Fruit fly (Drosophila melanogaster) whole organism: ENCODE measurements around the gene Aprt.

ENCODE experiments used
- CG8478 ChIP-seq: fragments of >200 bp; optimal IDR thresholded peaks from 2 replicates; lab custom pipeline; 2018; ENCODE audit warnings: inconsistent platforms
- Dll ChIP-seq: fragments of >200 bp; optimal IDR thresholded peaks from 2 replicates; lab custom pipeline; 2017
- EcR ChIP-seq, 2 experiments: fragments of >200 bp; optimal IDR thresholded peaks; 2 replicates each; lab custom pipeline; 2017; ENCODE audit warnings: missing biosample characterization in 2 of 2, missing genetic modification characterization in 2 of 2, missing genetic modification reagents in 2 of 2
- pan ChIP-seq: fragments of >200 bp; optimal IDR thresholded peaks from 2 replicates; lab custom pipeline; 2017
- psq ChIP-seq: fragments of >200 bp; optimal IDR thresholded peaks from 2 replicates; lab custom pipeline; 2017
- usp ChIP-seq: fragments of >200 bp; optimal IDR thresholded peaks from 2 replicates; lab custom pipeline; 2017; ENCODE audit warnings: missing biosample characterization, missing genetic modification characterization, mixed read lengths

Aprt gene

dm6 chr3L:1844600-1844999 is 40.2 kb downstream of the Aprt start:
- TF ChIP-seq CG8478 (lab: Kevin White, UChicago): no peak
- TF ChIP-seq EcR (GFP tag; optimal IDR thresholded peaks at IDR 0.05; lab: Kevin White, UChicago): no peak

DNA sequence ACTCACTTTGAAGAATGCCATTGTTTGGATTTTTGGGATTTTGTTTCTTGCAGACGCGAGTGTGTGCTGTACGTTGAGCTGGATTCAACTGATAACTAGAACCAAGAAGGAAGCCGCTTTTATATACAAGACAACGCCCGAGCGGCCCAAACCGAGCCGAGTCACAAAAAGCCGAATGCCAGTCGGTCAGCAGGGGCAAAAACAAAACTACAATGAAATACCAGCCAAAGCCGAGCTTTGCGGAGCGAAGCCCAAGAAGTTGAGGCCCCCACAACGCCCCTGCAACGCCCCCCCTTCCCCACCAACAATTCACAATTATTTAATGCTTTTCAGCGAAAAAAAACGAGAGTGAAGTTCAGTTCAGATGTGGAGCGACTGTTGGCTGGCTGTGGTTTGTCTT is 42.8 kb downstream of the Aprt start, which contains the start of gene Cpr62Bc:
Gene Cpr62Bc, minus strand, starts transcription at position 101 of the 400 bp plus-strand sequence.
- TF ChIP-seq Dll (lab: Kevin White, UChicago) (no peak), CG8478 (lab: Kevin White, UChicago) (no peak), usp (no peak), EcR (GFP tag; optimal IDR thresholded peaks at IDR 0.05; lab: Kevin White, UChicago) (no peak), pan (lab: Kevin White, UChicago) (no peak), psq (lab: Kevin White, UChicago) (no peak)

DNA sequence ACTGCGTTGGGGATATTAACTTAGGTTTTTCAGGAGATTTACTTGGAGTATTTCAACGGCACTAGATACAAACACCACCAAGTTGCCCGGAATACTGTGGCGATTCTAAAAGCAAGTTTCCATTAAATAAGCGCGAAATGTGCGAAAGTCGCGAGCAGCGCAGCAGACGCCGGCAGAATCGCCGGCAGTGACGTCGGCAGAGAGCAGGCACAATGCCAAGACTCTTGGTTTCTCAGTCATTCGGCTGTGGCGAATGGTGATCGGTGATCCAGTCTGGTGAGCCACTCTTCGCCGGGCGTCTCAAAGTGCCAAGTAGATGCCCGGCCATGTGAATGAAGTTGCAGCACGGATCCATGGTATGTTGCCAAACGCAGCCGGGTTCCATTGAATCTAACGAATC is 49.8 kb downstream of the Aprt start, which contains the start of gene Cpr62Bb:
Gene Cpr62Bb, minus strand, starts transcription at position 101 of the 400 bp plus-strand sequence.
- TF ChIP-seq psq (lab: Kevin White, UChicago) (no peak), pan (lab: Kevin White, UChicago) (no peak), EcR (GFP tag; optimal IDR thresholded peaks at IDR 0.05; lab: Kevin White, UChicago) (no peak), usp (no peak), CG8478 (lab: Kevin White, UChicago) (no peak), Dll (lab: Kevin White, UChicago) (no peak)
